Fruit fly (Drosophila melanogaster) whole organism, embryonic: ENCODE data around the gene Usp8.

Experiments used
- Blimp-1 ChIP-seq: fragments of 200-800 bp; sonication (Bioruptor generic); optimal IDR thresholded peaks from 3 replicates; lab custom pipeline; 2018; ENCODE audit warnings: missing biosample characterization, missing genetic modification characterization, mild to moderate bottlenecking, moderate library complexity, missing genetic modification reagents
- CG10209 ChIP-seq: fragments of 200-800 bp; sonication (Bioruptor generic); optimal IDR thresholded peaks from 3 replicates; lab custom pipeline; 2017; ENCODE audit warnings: missing biosample characterization, mild to moderate bottlenecking, missing genetic modification characterization, missing genetic modification reagents
- CG10267 ChIP-seq: fragments of 200-800 bp; sonication (Bioruptor generic); optimal IDR thresholded peaks from 2 replicates; lab custom pipeline; 2018; ENCODE audit warnings: missing biosample characterization, mild to moderate bottlenecking, missing genetic modification characterization, moderate library complexity
- CG11398 ChIP-seq: fragments of 200-800 bp; sonication (Bioruptor generic); optimal IDR thresholded peaks from 2 replicates; lab custom pipeline; 2016; ENCODE audit warnings: missing biosample characterization, missing genetic modification characterization
- CG11695 ChIP-seq: fragments of 200-800 bp; sonication (Bioruptor generic); IDR thresholded peaks from 3 replicates; pipeline ENCODE4 v1.3.6; 2022; ENCODE audit warnings: missing biosample characterization, missing genetic modification characterization
- CG12769 ChIP-seq: fragments of 200-800 bp; sonication (Bioruptor generic); optimal IDR thresholded peaks from 2 replicates; lab custom pipeline; 2019; ENCODE audit warnings: missing biosample characterization, mild to moderate bottlenecking, missing genetic modification characterization, moderate library complexity
- CG13123 ChIP-seq: fragments of 200-800 bp; sonication (Bioruptor generic); optimal IDR thresholded peaks from 2 replicates; lab custom pipeline; 2016; ENCODE audit warnings: missing biosample characterization, missing genetic modification characterization
- CG15601 ChIP-seq: fragments of 200-800 bp; sonication (Bioruptor generic); optimal IDR thresholded peaks from 3 replicates; lab custom pipeline; 2019; ENCODE audit warnings: missing biosample characterization, mild to moderate bottlenecking, missing genetic modification characterization, moderate library complexity
- CG1832 ChIP-seq: fragments of 200-800 bp; sonication (Bioruptor generic); optimal IDR thresholded peaks from 2 replicates; lab custom pipeline; 2017; ENCODE audit warnings: missing biosample characterization, mild to moderate bottlenecking, missing genetic modification characterization, inconsistent platforms
- CG2120 ChIP-seq: fragments of 200-800 bp; sonication (Bioruptor generic); optimal IDR thresholded peaks from 3 replicates; lab custom pipeline; 2016; ENCODE audit warnings: missing biosample characterization, missing genetic modification characterization
- CG3281 ChIP-seq: fragments of 200-800 bp; sonication (Bioruptor generic); optimal IDR thresholded peaks from 3 replicates; lab custom pipeline; 2017; ENCODE audit warnings: missing biosample characterization, mild to moderate bottlenecking, missing genetic modification characterization
- CG42726 ChIP-seq: fragments of 200-800 bp; sonication (Bioruptor generic); IDR thresholded peaks from 2 replicates; pipeline ENCODE4 v1.3.6; 2022; ENCODE audit warnings: missing biosample characterization, missing genetic modification characterization; ENCODE audit not compliant: partially characterized antibody
- CG8478 ChIP-seq: fragments of >200 bp; optimal IDR thresholded peaks from 2 replicates; lab custom pipeline; 2018
- CG9932 ChIP-seq: fragments of 200-800 bp; sonication (Bioruptor generic); IDR thresholded peaks from 2 replicates; pipeline ENCODE4 v1.3.6; 2022; ENCODE audit warnings: missing biosample characterization, missing genetic modification characterization
- CoRest ChIP-seq: fragments of 200-800 bp; sonication (Bioruptor generic); optimal IDR thresholded peaks from 3 replicates; lab custom pipeline; 2018; ENCODE audit warnings: missing biosample characterization, mild to moderate bottlenecking, missing genetic modification characterization, moderate library complexity
- Dip3 ChIP-seq: fragments of 200-800 bp; sonication (Bioruptor generic); optimal IDR thresholded peaks from 3 replicates; lab custom pipeline; 2016; ENCODE audit warnings: missing biosample characterization, missing genetic modification characterization
- Doc2 ChIP-seq: fragments of 200-800 bp; sonication (Bioruptor generic); IDR thresholded peaks from 2 replicates; pipeline ENCODE4 v1.3.6; 2022; ENCODE audit warnings: missing biosample characterization, missing genetic modification characterization
- Fer2 ChIP-seq: fragments of 200-800 bp; sonication (Bioruptor generic); optimal IDR thresholded peaks from 2 replicates; lab custom pipeline; 2018; ENCODE audit warnings: missing biosample characterization, mild to moderate bottlenecking, missing genetic modification characterization, moderate library complexity
- H15 ChIP-seq: fragments of 200-800 bp; sonication (Bioruptor generic); IDR thresholded peaks from 3 replicates; pipeline ENCODE4 v1.3.6; 2022; ENCODE audit warnings: missing biosample characterization, missing genetic modification characterization
- MBD-R2 ChIP-seq: fragments of 200-800 bp; sonication (Bioruptor generic); IDR thresholded peaks from 2 replicates; pipeline ENCODE4 v1.3.6; 2022; ENCODE audit warnings: missing biosample characterization, missing genetic modification characterization
- MTF-1 ChIP-seq: fragments of 200-800 bp; sonication (Bioruptor generic); optimal IDR thresholded peaks from 2 replicates; lab custom pipeline; 2018; ENCODE audit warnings: missing biosample characterization, mild to moderate bottlenecking, missing genetic modification characterization, borderline replicate concordance
- Med ChIP-seq: fragments of 200-800 bp; sonication (Bioruptor generic); peaks from one replicate; lab custom pipeline; 2016; ENCODE audit warnings: missing biosample characterization, missing genetic modification characterization, mild to moderate bottlenecking, inconsistent platforms, moderate library complexity
- Meics ChIP-seq: fragments of 200-800 bp; sonication (Bioruptor generic); optimal IDR thresholded peaks from 2 replicates; lab custom pipeline; 2017; ENCODE audit warnings: missing biosample characterization, mild to moderate bottlenecking, missing genetic modification characterization
- Oaz ChIP-seq: fragments of 200-800 bp; sonication (Bioruptor generic); IDR thresholded peaks from 2 replicates; pipeline ENCODE4 v1.3.6; 2022; ENCODE audit warnings: missing biosample characterization, missing genetic modification characterization
- Rfx ChIP-seq: fragments of 200-800 bp; sonication (Bioruptor generic); IDR thresholded peaks from 2 replicates; pipeline ENCODE4 v1.3.6; 2022; ENCODE audit warnings: missing biosample characterization, missing genetic modification characterization
- Taf1 ChIP-seq: fragments of 200-800 bp; sonication (Bioruptor generic); IDR thresholded peaks from 2 replicates; pipeline ENCODE4 v1.3.6; 2022; ENCODE audit warnings: missing biosample characterization, missing genetic modification characterization
- YL-1 ChIP-seq: fragments of 200-800 bp; sonication (Bioruptor generic); optimal IDR thresholded peaks from 3 replicates; lab custom pipeline; 2017; ENCODE audit warnings: missing biosample characterization, mild to moderate bottlenecking, missing genetic modification characterization
- ara ChIP-seq: fragments of 200-800 bp; sonication (Bioruptor generic); IDR thresholded peaks from 2 replicates; pipeline ENCODE4 v1.3.6; 2022; ENCODE audit warnings: missing biosample characterization, missing genetic modification characterization
- ash1 ChIP-seq: fragments of 200-800 bp; sonication (Bioruptor generic); optimal IDR thresholded peaks from 2 replicates; lab custom pipeline; 2018; ENCODE audit warnings: missing biosample characterization, mild to moderate bottlenecking, missing genetic modification characterization
- ato ChIP-seq: fragments of 200-800 bp; sonication (Bioruptor generic); IDR thresholded peaks from 2 replicates; pipeline ENCODE4 v1.3.6; 2022; ENCODE audit warnings: missing biosample characterization, missing genetic modification characterization; ENCODE audit not compliant: partially characterized antibody
- bcd ChIP-seq: fragments of 200-800 bp; sonication (Bioruptor generic); optimal IDR thresholded peaks from 2 replicates; lab custom pipeline; 2017; ENCODE audit warnings: missing biosample characterization, mild to moderate bottlenecking, missing genetic modification characterization
- caup ChIP-seq: fragments of 200-800 bp; sonication (Bioruptor generic); optimal IDR thresholded peaks from 3 replicates; lab custom pipeline; 2017; ENCODE audit warnings: missing biosample characterization, mild to moderate bottlenecking, missing genetic modification characterization, moderate library complexity; ENCODE audit not compliant: severe bottlenecking
- corto ChIP-seq: fragments of 200-800 bp; sonication (Bioruptor generic); optimal IDR thresholded peaks from 2 replicates; lab custom pipeline; 2016; ENCODE audit warnings: missing biosample characterization, mild to moderate bottlenecking, missing genetic modification characterization, moderate library complexity
- insv ChIP-seq, 2 experiments: fragments of 200-800 bp; sonication (Bioruptor generic); optimal IDR thresholded peaks; 3 replicates each; lab custom pipeline; 2016 to 2018; ENCODE audit warnings: missing biosample characterization in 2 of 2, missing genetic modification characterization in 2 of 2
- lilli ChIP-seq: fragments of 200-800 bp; sonication (Bioruptor generic); optimal IDR thresholded peaks from 3 replicates; lab custom pipeline; 2016; ENCODE audit warnings: missing biosample characterization, missing genetic modification characterization
- mirr ChIP-seq: fragments of 200-800 bp; sonication (Bioruptor generic); optimal IDR thresholded peaks from 3 replicates; lab custom pipeline; 2018; ENCODE audit warnings: missing biosample characterization, mild to moderate bottlenecking, missing genetic modification characterization
- nau ChIP-seq: fragments of 200-800 bp; sonication (Bioruptor generic); optimal IDR thresholded peaks from 3 replicates; lab custom pipeline; 2017; ENCODE audit warnings: missing biosample characterization, mild to moderate bottlenecking, missing genetic modification characterization, missing genetic modification reagents
- peb ChIP-seq: fragments of 200-800 bp; sonication (Bioruptor generic); IDR thresholded peaks from 2 replicates; pipeline ENCODE4 v1.3.6; 2022; ENCODE audit warnings: missing biosample characterization, missing genetic modification characterization
- phol ChIP-seq: fragments of 200-800 bp; sonication (Bioruptor generic); optimal IDR thresholded peaks from 3 replicates; lab custom pipeline; 2018; ENCODE audit warnings: missing biosample characterization, mild to moderate bottlenecking, missing genetic modification characterization, moderate library complexity
- ranshi ChIP-seq: fragments of 200-800 bp; sonication (Bioruptor generic); IDR thresholded peaks from 2 replicates; pipeline ENCODE4 v1.3.6; 2022; ENCODE audit warnings: missing biosample characterization, missing genetic modification characterization
- scrt ChIP-seq: fragments of 200-800 bp; sonication (Bioruptor generic); optimal IDR thresholded peaks from 2 replicates; lab custom pipeline; 2018; ENCODE audit warnings: missing biosample characterization, mild to moderate bottlenecking, missing genetic modification characterization, moderate library complexity
- sd ChIP-seq: fragments of 200-800 bp; sonication (Bioruptor generic); optimal IDR thresholded peaks from 3 replicates; lab custom pipeline; 2018; ENCODE audit warnings: missing biosample characterization, mild to moderate bottlenecking, missing genetic modification characterization, moderate library complexity
- sens ChIP-seq: fragments of 200-800 bp; sonication (Bioruptor generic); peaks from one replicate; lab custom pipeline; 2016; ENCODE audit warnings: missing biosample characterization, missing genetic modification characterization
- slbo ChIP-seq: fragments of 200-800 bp; sonication (Bioruptor generic); IDR thresholded peaks from 2 replicates; pipeline ENCODE4 v1.3.6; 2022; ENCODE audit warnings: missing biosample characterization, missing genetic modification characterization
- zen ChIP-seq: fragments of 200-800 bp; sonication (Bioruptor generic); optimal IDR thresholded peaks from 3 replicates; lab custom pipeline; 2018; ENCODE audit warnings: missing biosample characterization, mild to moderate bottlenecking, missing genetic modification characterization, moderate library complexity

The Usp8 gene

dm6 chr3R:21158643-21159042, 24.6 kb downstream of the Usp8 start (continued):
- peak; percentile 41 for TF ChIP-seq MTF-1 (GFP tag; lab: Kevin White, UChicago)
- no peak for TF ChIP-seq CG8478
- TF ChIP-seq scrt (GFP tag; lab: Kevin White, UChicago), result peak; percentile 1
- TF ChIP-seq Meics (GFP tag; lab: Kevin White, UChicago), result peak; percentile 7
- peak; percentile 80 for TF ChIP-seq sens (GFP tag; lab: Kevin White, UChicago)
- TF ChIP-seq bcd, result peak; percentile 8
- no peak for TF ChIP-seq sd
- TF ChIP-seq Oaz, result no peak
- no peak for TF ChIP-seq CG13123 (GFP tag; lab: Kevin White, UChicago)
- peak; percentile 44; the same call in 1 of the 2 replicates for TF ChIP-seq Rfx
- TF ChIP-seq lilli (GFP tag; lab: Kevin White, UChicago), result no peak
- peak; percentile 49 for TF ChIP-seq nau (GFP tag; lab: Kevin White, UChicago)
- TF ChIP-seq ara, result no peak
- TF ChIP-seq CG15601, result peak; percentile 85
- no peak for TF ChIP-seq CG1832 (GFP tag; lab: Kevin White, UChicago)
- TF ChIP-seq MBD-R2, result no peak
- no peak for TF ChIP-seq zen
- TF ChIP-seq corto (GFP tag; lab: Kevin White, UChicago), result no peak
- TF ChIP-seq CoRest (tag; lab: Kevin White, UChicago), result peak; percentile 5
- no peak for TF ChIP-seq YL-1 (GFP tag; lab: Kevin White, UChicago)
- TF ChIP-seq peb (GFP tag; lab: Robert Waterston, UW), result no peak
- no peak for TF ChIP-seq H15 (GFP tag; lab: Robert Waterston, UW)
- no peak for TF ChIP-seq ranshi (GFP tag; lab: Robert Waterston, UW)
- TF ChIP-seq Doc2 (GFP tag; lab: Robert Waterston, UW), result no peak
- TF ChIP-seq Taf1, result no peak
- no peak for TF ChIP-seq CG11398 (GFP tag; lab: Kevin White, UChicago)
- no peak for TF ChIP-seq phol (tag; lab: Kevin White, UChicago)
- peak; percentile 34 for TF ChIP-seq CG3281 (GFP tag; lab: Kevin White, UChicago)
- TF ChIP-seq mirr (GFP tag; lab: Kevin White, UChicago), result peak; percentile 18
- no peak for TF ChIP-seq insv (GFP tag; optimal IDR thresholded peaks at IDR 0.05; lab: Kevin White, UChicago)
- no peak for TF ChIP-seq CG10209 (GFP tag; lab: Kevin White, UChicago)
- TF ChIP-seq CG10267 (tag; lab: Kevin White, UChicago), result no peak
- TF ChIP-seq CG42726 (GFP tag; lab: Robert Waterston, UW), result no peak
- no peak for TF ChIP-seq CG12769 (tag; lab: Kevin White, UChicago)
- TF ChIP-seq ato (GFP tag; lab: Robert Waterston, UW), result no peak
- TF ChIP-seq caup (GFP tag; lab: Kevin White, UChicago), result peak; percentile 53
- TF ChIP-seq Blimp-1, result peak; percentile 25
- TF ChIP-seq Dip3 (GFP tag; lab: Kevin White, UChicago), result no peak
- TF ChIP-seq Fer2, result peak; percentile 13

dm6 chr3R:21161042-21161532, 27.0 kb downstream of the Usp8 start, which contains the start of gene cDIP:
Gene cDIP (minus strand): TSS chr3R:21161092.
- TF ChIP-seq Med (GFP tag; lab: Kevin White, UChicago), result peak; percentile 16
- TF ChIP-seq slbo, result peak; percentile 50
- no peak for TF ChIP-seq ash1
- TF ChIP-seq CG9932 (GFP tag; lab: Robert Waterston, UW), result peak; percentile 53
- TF ChIP-seq CG2120 (GFP tag; lab: Kevin White, UChicago), result peak; percentile 42
- no peak for TF ChIP-seq CG13123 (GFP tag; lab: Kevin White, UChicago)
- TF ChIP-seq CG11695 (GFP tag; lab: Robert Waterston, UW), result 0 out of 3 replicates have a peak, but pooled peaks have one; percentile 14
- TF ChIP-seq Rfx, result peak; percentile 45; the same call in 1 of the 2 replicates
- TF ChIP-seq CG12769 (tag; lab: Kevin White, UChicago), result peak; percentile 56
